Fruit fly (Drosophila melanogaster): Measurements from ENCODE around the gene Mettl3.
A peak's percentile ranks its signal among the peaks of the same experiment; 100 is the strongest.

Mettl3 gene

DNA sequence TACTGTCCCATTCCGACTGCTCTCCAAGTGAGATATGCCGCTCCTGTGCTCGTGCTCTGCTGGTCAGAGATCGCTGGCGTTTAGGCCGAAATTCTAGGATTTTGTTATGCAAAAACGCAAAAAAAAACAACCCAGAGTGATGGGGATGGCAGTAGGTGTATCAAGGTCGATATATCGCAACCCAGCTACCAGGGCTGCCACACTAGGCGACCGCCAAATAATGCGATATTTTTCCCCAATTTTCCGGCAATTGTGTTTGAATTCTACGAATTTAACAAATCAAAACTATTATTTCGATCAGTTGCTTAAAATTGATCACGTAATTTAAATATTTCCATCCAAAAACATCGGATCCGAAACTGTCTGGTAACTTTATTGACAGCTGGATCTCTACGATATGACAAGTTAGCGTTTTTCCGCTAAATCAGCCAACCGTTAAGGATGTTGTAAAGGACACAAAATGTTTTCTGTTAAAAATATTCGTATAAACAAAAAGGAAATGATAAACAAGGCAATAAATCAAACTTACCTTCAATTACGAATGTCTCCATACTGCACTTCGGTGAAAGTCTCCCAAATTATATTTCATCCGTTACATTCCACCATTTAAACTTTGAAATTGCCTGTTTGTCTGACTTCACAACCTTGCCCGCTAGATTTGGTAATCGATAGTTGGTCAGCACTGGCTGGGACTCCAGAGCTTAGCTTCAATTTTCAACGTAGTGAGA, 5.7 kb downstream of the Mettl3 start, which contains the start of gene spas (continued):
- TF ChIP-seq CG1602 (GFP tag; optimal IDR thresholded peaks at IDR 0.05) (peak; percentile 54), CG33213 (GFP tag; optimal IDR thresholded peaks at IDR 0.05) (peak; percentile 5), bbx (GFP tag; IDR thresholded peaks at IDR 0.05; ENCODE audit: partially characterized antibody) (peak; percentile 91)

DNA sequence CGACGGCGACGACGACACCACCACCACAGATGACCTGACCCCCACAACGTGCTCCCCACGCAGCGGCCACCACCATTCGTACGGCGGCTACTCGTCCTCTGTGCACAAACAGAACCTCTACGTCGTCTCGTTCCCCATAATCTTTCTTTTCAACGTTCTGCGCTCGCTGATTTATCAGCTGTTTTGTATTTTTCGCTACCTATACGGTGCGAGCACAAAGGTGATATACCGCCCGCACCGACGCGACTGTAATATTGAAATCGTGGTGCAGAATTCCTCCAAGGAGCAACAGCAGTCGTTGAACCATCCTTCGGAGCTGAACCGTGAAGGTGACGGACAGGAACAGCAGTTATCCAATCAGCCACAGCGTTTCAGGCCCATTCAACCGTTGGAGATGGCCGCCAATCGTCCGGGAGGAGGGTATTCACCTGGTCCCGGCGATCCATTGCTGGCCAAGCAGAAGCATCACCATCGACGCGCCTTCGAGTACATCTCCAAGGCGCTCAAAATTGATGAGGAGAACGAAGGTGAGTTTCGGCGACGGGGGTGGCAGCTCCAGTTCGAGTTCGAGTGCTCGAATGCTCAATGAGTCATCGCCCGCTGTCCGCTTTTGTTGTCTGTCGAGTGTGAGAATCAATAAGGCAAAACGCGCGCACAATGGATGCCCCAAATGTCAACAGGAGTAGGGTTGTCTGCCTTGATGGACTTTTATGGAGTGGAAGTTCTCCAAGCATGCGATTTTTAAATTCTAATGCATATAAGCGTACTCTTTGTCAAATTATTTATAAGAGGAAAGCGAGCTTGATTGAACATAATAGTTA, 7.0 kb downstream of the Mettl3 start, which contains the start of gene Miro:
Gene Miro, minus strand, starts transcription at position 112 of the 821 bp plus-strand sequence.
- TF ChIP-seq Rx (GFP tag; IDR thresholded peaks at IDR 0.05): 0 out of 2 replicates have a peak, but pooled peaks have one; percentile 12
- no peak for TF ChIP-seq CG10209 (GFP tag; optimal IDR thresholded peaks at IDR 0.05)
- peak; percentile 63 for TF ChIP-seq nom (GFP tag; optimal IDR thresholded peaks at IDR 0.05)
- TF ChIP-seq kay (GFP tag; optimal IDR thresholded peaks at IDR 0.05): peak; percentile 15
- 0 out of 2 replicates have a peak, but pooled peaks have one; percentile 13 for TF ChIP-seq ara (GFP tag; IDR thresholded peaks at IDR 0.05)
- peak; percentile 3 for TF ChIP-seq pzg (GFP tag; optimal IDR thresholded peaks at IDR 0.05)
- peak; percentile 92 for TF ChIP-seq CG12155 (GFP tag; optimal IDR thresholded peaks at IDR 0.05)
- peak; percentile 52; the same call in 1 of the 2 replicates for TF ChIP-seq MBD-R2 (GFP tag; IDR thresholded peaks at IDR 0.05)
- peak; percentile 31; the same call in 1 of the 2 replicates for TF ChIP-seq onecut (GFP tag; IDR thresholded peaks at IDR 0.05)
- peak; percentile 70 for TF ChIP-seq CG15073 (GFP tag; optimal IDR thresholded peaks at IDR 0.05)
- TF ChIP-seq Med (GFP tag): peak; percentile 26
- peak in 1 of 2 experiments; percentile 71 for TF ChIP-seq crp (GFP tag; optimal IDR thresholded peaks at IDR 0.05)
- peak; percentile 23 for TF ChIP-seq lbe (GFP tag; optimal IDR thresholded peaks at IDR 0.05)
- TF ChIP-seq ash1 (GFP tag; optimal IDR thresholded peaks at IDR 0.05): no peak
- TF ChIP-seq CG8478 (optimal IDR thresholded peaks at IDR 0.05): no peak

DNA sequence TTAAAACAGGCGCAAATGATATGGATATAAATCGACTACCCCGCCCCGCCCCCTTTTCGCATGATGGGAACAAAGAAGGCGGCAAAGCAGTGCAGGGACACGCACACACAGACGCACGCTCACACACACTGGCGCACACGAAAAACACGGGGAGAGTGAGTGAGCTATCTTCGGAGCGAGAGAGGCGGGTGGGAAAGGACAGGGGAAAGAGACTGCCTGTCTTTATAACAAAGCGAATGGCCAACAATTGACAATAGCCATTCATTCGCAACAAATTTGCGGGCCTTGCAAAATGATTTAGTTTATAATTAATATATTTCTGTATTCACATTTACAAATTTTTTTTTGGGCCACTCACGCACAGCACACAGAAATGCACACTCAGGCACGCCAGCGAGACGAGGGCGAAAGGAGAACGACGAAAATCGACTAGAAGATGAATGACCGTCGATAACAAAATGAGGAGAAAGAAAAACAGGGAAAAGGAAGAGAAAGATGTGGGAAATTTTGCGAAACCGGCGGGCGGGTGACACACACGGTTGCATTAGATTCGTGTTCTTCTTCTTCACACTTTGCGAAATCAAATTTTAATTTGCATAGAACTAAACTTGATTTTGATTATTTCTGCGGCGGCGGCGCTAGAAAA, 14.7 kb downstream of the Mettl3 start:
- no peak for TF ChIP-seq CG16815 (GFP tag; optimal IDR thresholded peaks at IDR 0.05)
- TF ChIP-seq corto (GFP tag; optimal IDR thresholded peaks at IDR 0.05): peak; percentile 37
- TF ChIP-seq CG31365 (tag; optimal IDR thresholded peaks at IDR 0.05): peak; percentile 81
- 0 out of 2 replicates have a peak, but pooled peaks have one; percentile 25 for TF ChIP-seq tna (GFP tag; IDR thresholded peaks at IDR 0.05; ENCODE audit: partially characterized antibody)
- TF ChIP-seq CG12769 (tag; optimal IDR thresholded peaks at IDR 0.05): peak; percentile 27
- TF ChIP-seq Dip2 (GFP tag; IDR thresholded peaks at IDR 0.05): no peak
- peak; percentile 13; the same call in 1 of the 2 replicates for TF ChIP-seq Bgb (GFP tag; IDR thresholded peaks at IDR 0.05; ENCODE audit: partially characterized antibody)
- TF ChIP-seq fu2 (GFP tag; optimal IDR thresholded peaks at IDR 0.05): no peak
- TF ChIP-seq Med (GFP tag): peak; percentile 77
- TF ChIP-seq tio (GFP tag; optimal IDR thresholded peaks at IDR 0.05): no peak
- no peak for TF ChIP-seq CG18011 (GFP tag; optimal IDR thresholded peaks at IDR 0.05)
- no peak for TF ChIP-seq CG15011 (GFP tag; optimal IDR thresholded peaks at IDR 0.05)
- no peak for TF ChIP-seq CG10267 (tag; optimal IDR thresholded peaks at IDR 0.05)
- TF ChIP-seq CG32532 (GFP tag; IDR thresholded peaks at IDR 0.05): 0 out of 2 replicates have a peak, but pooled peaks have one; percentile 4
- TF ChIP-seq Elba2 (GFP tag; optimal IDR thresholded peaks at IDR 0.05): no peak
- TF ChIP-seq ham (GFP tag; IDR thresholded peaks at IDR 0.05): no peak
- no peak for TF ChIP-seq seq (GFP tag; IDR thresholded peaks at IDR 0.05)
- no peak for TF ChIP-seq BEAF-32 (GFP tag; optimal IDR thresholded peaks at IDR 0.05)
- no peak for TF ChIP-seq vfl (GFP tag; optimal IDR thresholded peaks at IDR 0.05)
- TF ChIP-seq YL-1 (GFP tag; optimal IDR thresholded peaks at IDR 0.05): no peak
- TF ChIP-seq CG8924 (tag; optimal IDR thresholded peaks at IDR 0.05): peak; percentile 6
- peak; percentile 22 for TF ChIP-seq D (optimal IDR thresholded peaks at IDR 0.05)
- TF ChIP-seq D (GFP tag; optimal IDR thresholded peaks at IDR 0.05): no peak
- TF ChIP-seq Side (GFP tag; optimal IDR thresholded peaks at IDR 0.05): no peak
- TF ChIP-seq CG11695 (GFP tag; IDR thresholded peaks at IDR 0.05): no peak
- TF ChIP-seq Hmx (GFP tag; optimal IDR thresholded peaks at IDR 0.05): no peak
- peak; percentile 16; the same call in 1 of the 2 replicates for TF ChIP-seq amos (GFP tag; IDR thresholded peaks at IDR 0.05; ENCODE audit: partially characterized antibody)

Measured in whole organism, embryonic.